Worm (Caenorhabditis elegans) whole organism, late embryonic: ENCODE data around the gene C18E9.2.

Experiments used
- ahr-1 ChIP-seq: sonication (generic microtip); optimal IDR thresholded peaks from 2 replicates; lab custom pipeline; 2016; ENCODE audit warnings: missing genetic modification characterization, missing compliant biosample characterization
- che-1 ChIP-seq: sonication (generic microtip); optimal IDR thresholded peaks from 2 replicates; lab custom pipeline; 2016; ENCODE audit warnings: mild to moderate bottlenecking, missing genetic modification characterization, missing compliant biosample characterization
- lin-11 ChIP-seq: fragments of 200-800 bp; sonication (Bioruptor generic); optimal IDR thresholded peaks from 2 replicates; lab custom pipeline; 2018; ENCODE audit warnings: mild to moderate bottlenecking, missing genetic modification characterization, missing compliant biosample characterization
- nfya-1 ChIP-seq: sonication (generic microtip); optimal IDR thresholded peaks from 2 replicates; lab custom pipeline; 2017; ENCODE audit warnings: missing genetic modification characterization, mild to moderate bottlenecking, missing compliant biosample characterization, antibody characterized with exemption, moderate library complexity
- pha-2 ChIP-seq: sonication (generic microtip); optimal IDR thresholded peaks from 2 replicates; lab custom pipeline; 2017; ENCODE audit warnings: mild to moderate bottlenecking, missing genetic modification characterization, missing compliant biosample characterization
- pqm-1 ChIP-seq: sonication (generic microtip); optimal IDR thresholded peaks from 2 replicates; lab custom pipeline; 2016; ENCODE audit warnings: missing genetic modification characterization, missing compliant biosample characterization
- unc-55 ChIP-seq: sonication (generic microtip); optimal IDR thresholded peaks from 2 replicates; lab custom pipeline; 2017; ENCODE audit warnings: missing biosample characterization, missing genetic modification reagents, missing genetic modification characterization

DNA sequence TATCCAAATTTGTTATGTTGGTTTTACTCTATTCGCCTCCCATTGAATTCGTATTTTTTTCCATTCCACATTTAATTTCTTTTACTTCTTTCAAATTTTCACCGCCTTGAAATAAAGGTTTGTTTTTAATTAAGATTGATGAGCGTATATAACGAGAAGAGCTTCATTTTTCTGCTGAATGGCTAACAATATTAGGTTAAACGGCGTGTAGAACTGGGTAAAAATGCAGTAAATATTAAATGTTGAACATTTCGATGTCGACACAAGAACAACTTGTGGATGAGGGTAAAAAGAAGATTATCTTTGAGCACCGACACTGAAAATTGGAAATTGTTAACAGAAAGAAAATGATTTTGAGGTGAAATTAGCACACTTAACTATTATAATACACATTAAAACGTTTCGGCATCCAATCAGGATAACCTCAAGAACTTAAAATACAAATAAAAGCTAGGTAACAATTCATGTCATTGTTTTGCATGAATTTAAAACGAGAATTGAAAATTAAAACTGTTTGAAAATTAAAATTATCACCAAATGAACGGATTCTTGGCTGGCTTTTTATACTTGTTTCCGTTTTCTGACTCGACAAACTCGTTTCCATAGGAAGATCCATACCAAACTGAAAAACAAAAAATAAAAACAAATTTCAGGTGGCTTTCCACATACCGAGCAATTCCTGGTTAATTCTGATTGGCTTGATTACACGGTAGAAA lies 25.7 kb upstream of the C18E9.2 start:
- TF ChIP-seq che-1 (no peak), lin-11 (tag; lab: Kevin White, UChicago) (no peak), nfya-1 (tag; lab: Kevin White, UChicago) (no peak), pqm-1 (tag; lab: Kevin White, UChicago) (no peak), ahr-1 (tag; lab: Kevin White, UChicago) (no peak), pha-2 (tag; lab: Kevin White, UChicago) (no peak), unc-55 (GFP tag; lab: Kevin White, UChicago) (no peak)
